Worm (Caenorhabditis elegans) whole organism, young adult: Measurements from ENCODE around the gene his-42.

Experiments used
- K11D2.4 ChIP-seq: fragments of 200-800 bp; sonication (Bioruptor generic); IDR thresholded peaks from 2 replicates; pipeline ENCODE4 v1.3.6; 2022; ENCODE audit warnings: missing genetic modification reagents, missing genetic modification characterization, missing compliant biosample characterization
- atf-7 ChIP-seq: sonication (generic microtip); optimal IDR thresholded peaks from 2 replicates; lab custom pipeline; 2017; ENCODE audit warnings: mild to moderate bottlenecking, missing genetic modification characterization, missing compliant biosample characterization
- attf-3 ChIP-seq: fragments of 200-800 bp; sonication (Bioruptor generic); conservative IDR thresholded peaks from 2 replicates; pipeline ENCODE4 v1.3.6; 2022; ENCODE audit warnings: missing genetic modification reagents, missing genetic modification characterization, missing compliant biosample characterization
- him-1 ChIP-seq: sonication (generic microtip); optimal IDR thresholded peaks from 2 replicates; lab custom pipeline; 2016; ENCODE audit warnings: missing genotype, missing genetic modification reagents, missing genetic modification characterization, missing compliant biosample characterization
- madf-6 ChIP-seq: fragments of 200-800 bp; sonication (Bioruptor generic); IDR thresholded peaks from 2 replicates; pipeline ENCODE4 v1.3.6; 2022; ENCODE audit warnings: missing genetic modification reagents, missing genetic modification characterization, missing compliant biosample characterization
- nfya-1 ChIP-seq: sonication (generic microtip); optimal IDR thresholded peaks from 2 replicates; lab custom pipeline; 2017; ENCODE audit warnings: antibody characterized with exemption, missing compliant biosample characterization, missing genetic modification characterization, borderline replicate concordance; ENCODE audit not compliant: insufficient read depth
- snpc-4 ChIP-seq, 5 experiments: fragments of 150-350 bp in 1 of 5; sonication (generic microtip) in 4 of 5; optimal IDR thresholded peaks; 2 replicates each; lab custom pipeline; 2014 to 2018; ENCODE audit warnings: missing genetic modification characterization in 5 of 5, missing biosample characterization in 3 of 5, antibody characterized with exemption in 2 of 5, mild to moderate bottlenecking in 2 of 5, missing compliant biosample characterization in 2 of 5, missing genotype in 2 of 5, moderate library complexity in 2 of 5, missing genetic modification reagents in 1 of 5
- unc-62 ChIP-seq: fragments of 150-350 bp; optimal IDR thresholded peaks from 2 replicates; lab custom pipeline; 2014; ENCODE audit warnings: missing biosample characterization, missing genetic modification reagents, missing genetic modification characterization

ce11 chrII:13846018-13846417 lies 17.5 kb upstream of the his-42 start:
- no peak for TF ChIP-seq nfya-1 (tag; lab: Kevin White, UChicago)
- TF ChIP-seq K11D2.4: no peak
- TF ChIP-seq him-1 (tag; lab: Kevin White, UChicago): no peak
- no peak for TF ChIP-seq snpc-4 (GFP tag; optimal IDR thresholded peaks at IDR 0.05; lab: Kevin White, UChicago)
- TF ChIP-seq snpc-4 (tag; optimal IDR thresholded peaks at IDR 0.05; lab: Kevin White, UChicago): peak in 1 of 4 experiments; percentile 51
- TF ChIP-seq unc-62 (GFP tag; lab: Kevin White, UChicago): no peak
- TF ChIP-seq attf-3: no peak
- TF ChIP-seq atf-7 (tag; lab: Kevin White, UChicago): no peak
- TF ChIP-seq madf-6 (GFP tag; lab: Robert Waterston, UW): no peak
